Fruit fly (Drosophila melanogaster): ENCODE measurements around the gene Abcd3.

The Abcd3 gene

dm6 chrX:19772002-19772622 lies 21.5 kb downstream of the Abcd3 start:
- TF ChIP-seq CG1620 (GFP tag; optimal IDR thresholded peaks at IDR 0.05) (no peak), CG33017 (tag; optimal IDR thresholded peaks at IDR 0.05) (no peak), tj (GFP tag; optimal IDR thresholded peaks at IDR 0.05) (no peak), pad (GFP tag; optimal IDR thresholded peaks at IDR 0.05) (no peak), kay (GFP tag; ENCODE audit: borderline replicate concordance) (no peak), Hr96 (GFP tag; optimal IDR thresholded peaks at IDR 0.05) (no peak), CG12768 (GFP tag; optimal IDR thresholded peaks at IDR 0.05) (no peak), toe (GFP tag; optimal IDR thresholded peaks at IDR 0.05) (no peak), Clk (GFP tag; optimal IDR thresholded peaks at IDR 0.05) (no peak), Mnt (GFP tag; optimal IDR thresholded peaks at IDR 0.05) (no peak), CG7045 (GFP tag; optimal IDR thresholded peaks at IDR 0.05) (no peak)

- TF ChIP-seq kay (GFP tag; ENCODE audit: borderline replicate concordance) = no peak
- no peak for TF ChIP-seq Clk (GFP tag; optimal IDR thresholded peaks at IDR 0.05)
- no peak for TF ChIP-seq Crg-1 (GFP tag; optimal IDR thresholded peaks at IDR 0.05)
- no peak for TF ChIP-seq CG12768 (GFP tag; optimal IDR thresholded peaks at IDR 0.05)
Observed at dm6 chrX:19773734-19774702, 23.4 kb downstream of the Abcd3 start.

dm6 chrX:19775055-19775645 lies 24.6 kb downstream of the Abcd3 start:
- TF ChIP-seq pad (GFP tag; optimal IDR thresholded peaks at IDR 0.05) = no peak

dm6 chrX:19781861-19782260 lies 31.3 kb downstream of the Abcd3 start:
- TF ChIP-seq CG11617 (GFP tag; optimal IDR thresholded peaks at IDR 0.05) = no peak
- no peak for TF ChIP-seq Hr96 (GFP tag; optimal IDR thresholded peaks at IDR 0.05)
- no peak for TF ChIP-seq pad (GFP tag; optimal IDR thresholded peaks at IDR 0.05)
- TF ChIP-seq cnc (optimal IDR thresholded peaks at IDR 0.05) = no peak
- no peak for TF ChIP-seq toe (GFP tag; optimal IDR thresholded peaks at IDR 0.05)
- TF ChIP-seq CG14711 (tag; optimal IDR thresholded peaks at IDR 0.05) = no peak
- TF ChIP-seq CG5204 (GFP tag; optimal IDR thresholded peaks at IDR 0.05) = no peak
- no peak for TF ChIP-seq CG12768 (GFP tag; optimal IDR thresholded peaks at IDR 0.05)
- TF ChIP-seq CG7045 (GFP tag; optimal IDR thresholded peaks at IDR 0.05) = no peak
- no peak for TF ChIP-seq CG7101 (tag; optimal IDR thresholded peaks at IDR 0.05)
- TF ChIP-seq kay (GFP tag; ENCODE audit: borderline replicate concordance) = no peak
- no peak for TF ChIP-seq Crg-1 (GFP tag; optimal IDR thresholded peaks at IDR 0.05)
- no peak for TF ChIP-seq ovo (GFP tag; optimal IDR thresholded peaks at IDR 0.05)
- TF ChIP-seq CG1620 (GFP tag; optimal IDR thresholded peaks at IDR 0.05) = no peak
- no peak for TF ChIP-seq tj (GFP tag; optimal IDR thresholded peaks at IDR 0.05)
- TF ChIP-seq Mnt (GFP tag; optimal IDR thresholded peaks at IDR 0.05) = no peak
- TF ChIP-seq cic (GFP tag; optimal IDR thresholded peaks at IDR 0.05) = no peak

- TF ChIP-seq CG12768 (GFP tag; optimal IDR thresholded peaks at IDR 0.05) = no peak
- TF ChIP-seq pad (GFP tag; optimal IDR thresholded peaks at IDR 0.05) = peak; percentile 23
- TF ChIP-seq CG1620 (GFP tag; optimal IDR thresholded peaks at IDR 0.05) = no peak
Observed at dm6 chrX:19782736-19783325, 32.3 kb downstream of the Abcd3 start.

dm6 chrX:19783457-19783856 lies 32.9 kb downstream of the Abcd3 start, which contains the start of gene zld:
zld (minus strand) TSS chrX:19783548.
- TF ChIP-seq CG7045 (GFP tag; optimal IDR thresholded peaks at IDR 0.05) (no peak), bab1 (GFP tag; optimal IDR thresholded peaks at IDR 0.05) (no peak), kay (GFP tag; ENCODE audit: borderline replicate concordance) (no peak), CG33017 (tag; optimal IDR thresholded peaks at IDR 0.05) (no peak), cnc (optimal IDR thresholded peaks at IDR 0.05) (no peak), Mnt (GFP tag; optimal IDR thresholded peaks at IDR 0.05) (no peak), pad (GFP tag; optimal IDR thresholded peaks at IDR 0.05) (no peak), CG1620 (GFP tag; optimal IDR thresholded peaks at IDR 0.05) (no peak), Crg-1 (GFP tag; optimal IDR thresholded peaks at IDR 0.05) (no peak), CG12768 (GFP tag; optimal IDR thresholded peaks at IDR 0.05) (no peak), CG14711 (tag; optimal IDR thresholded peaks at IDR 0.05) (no peak), tj (GFP tag; optimal IDR thresholded peaks at IDR 0.05) (no peak)

- TF ChIP-seq CG1620 (GFP tag; optimal IDR thresholded peaks at IDR 0.05) (no peak), Hr96 (GFP tag; optimal IDR thresholded peaks at IDR 0.05) (no peak), toe (GFP tag; optimal IDR thresholded peaks at IDR 0.05) (no peak)
Observed at dm6 chrX:19784875-19785274, 34.3 kb downstream of the Abcd3 start.

Data from whole organism, adult.